Worm (Caenorhabditis elegans) whole organism, L4 larva: ENCODE data around the gene icl-1.

ENCODE experiments used
- F26F4.8 ChIP-seq: fragments of 200-800 bp; sonication (Bioruptor generic); conservative IDR thresholded peaks from 2 replicates; pipeline ENCODE4 v1.3.6; 2022; ENCODE audit warnings: missing genetic modification characterization, missing compliant biosample characterization
- F37D6.2 ChIP-seq: sonication (generic microtip); optimal IDR thresholded peaks from 2 replicates; lab custom pipeline; 2016; ENCODE audit warnings: mild to moderate bottlenecking, missing genetic modification characterization, missing compliant biosample characterization
- F44E2.7 ChIP-seq: fragments of 200-800 bp; sonication (Bioruptor generic); IDR thresholded peaks from 2 replicates; pipeline ENCODE4 v2.1.2; 2022; ENCODE audit warnings: missing genetic modification characterization, missing compliant biosample characterization
- R02D3.7 ChIP-seq: fragments of 150-350 bp; sonication (generic microtip); optimal IDR thresholded peaks from 3 replicates; lab custom pipeline; 2014; ENCODE audit warnings: missing biosample characterization, missing genetic modification characterization
- T20F7.1 ChIP-seq: fragments of 200-800 bp; sonication (Bioruptor generic); optimal IDR thresholded peaks from 2 replicates; lab custom pipeline; 2018; ENCODE audit warnings: mild to moderate bottlenecking, missing genetic modification characterization, missing compliant biosample characterization
- T26A8.4 ChIP-seq: fragments of 200-800 bp; sonication (Bioruptor generic); IDR thresholded peaks from 2 replicates; pipeline ENCODE4 v1.3.6; 2022; ENCODE audit warnings: missing genetic modification characterization, missing compliant biosample characterization
- Y105C5A.15 ChIP-seq: fragments of 200-800 bp; sonication (Bioruptor generic); IDR thresholded peaks from 2 replicates; pipeline ENCODE4 v1.3.6; 2022; ENCODE audit warnings: missing genetic modification characterization, missing compliant biosample characterization
- Y5F2A.4 ChIP-seq: fragments of 200-800 bp; sonication (Bioruptor generic); optimal IDR thresholded peaks from 2 replicates; lab custom pipeline; 2018; ENCODE audit warnings: mild to moderate bottlenecking, missing genetic modification characterization, missing compliant biosample characterization
- ZK337.2 ChIP-seq: fragments of 200-800 bp; sonication (Bioruptor generic); IDR thresholded peaks from 2 replicates; pipeline ENCODE4 v1.3.6; 2022; ENCODE audit warnings: missing genetic modification reagents, missing genetic modification characterization, missing compliant biosample characterization
- ama-1 ChIP-seq: fragments of 150-350 bp; optimal IDR thresholded peaks from 2 replicates; lab custom pipeline; 2014; ENCODE audit warnings: inconsistent platforms, mixed read lengths
- ceh-20 ChIP-seq: fragments of 200-800 bp; sonication (Bioruptor generic); IDR thresholded peaks from 2 replicates; pipeline ENCODE4 v1.3.6; 2022; ENCODE audit warnings: missing genetic modification reagents, missing genetic modification characterization, missing compliant biosample characterization
- ceh-44 ChIP-seq: fragments of 200-800 bp; sonication (Bioruptor generic); IDR thresholded peaks from 2 replicates; pipeline ENCODE4 v1.3.6; 2022; ENCODE audit warnings: missing genetic modification reagents, missing genetic modification characterization, missing compliant biosample characterization
- ceh-82 ChIP-seq: sonication (generic microtip); optimal IDR thresholded peaks from 2 replicates; lab custom pipeline; 2017; ENCODE audit warnings: missing biosample characterization, missing genetic modification characterization
- ces-1 ChIP-seq: fragments of 150-350 bp; sonication (generic microtip); optimal IDR thresholded peaks from 4 replicates; lab custom pipeline; 2014; ENCODE audit warnings: missing biosample characterization, missing genetic modification reagents, missing genetic modification characterization
- cey-2 ChIP-seq: sonication (generic microtip); optimal IDR thresholded peaks from 3 replicates; lab custom pipeline; 2017; ENCODE audit warnings: missing genetic modification characterization, mild to moderate bottlenecking, missing compliant biosample characterization, antibody characterized with exemption, borderline replicate concordance; ENCODE audit not compliant: insufficient read depth
- ctbp-1 ChIP-seq: fragments of 200-800 bp; sonication (Bioruptor generic); IDR thresholded peaks from 2 replicates; pipeline ENCODE4 v1.3.6; 2022; ENCODE audit warnings: missing genetic modification reagents, missing genetic modification characterization, missing compliant biosample characterization
- daf-16 ChIP-seq, 3 experiments: sonication (generic microtip); optimal IDR thresholded peaks; 2 replicates each; lab custom pipeline; 2016 to 2017; ENCODE audit warnings: missing genetic modification characterization in 3 of 3, missing genetic modification reagents in 3 of 3, mild to moderate bottlenecking in 2 of 3, missing compliant biosample characterization in 2 of 3, missing biosample characterization in 1 of 3, moderate library complexity in 1 of 3
- daf-19 ChIP-seq: fragments of 200-800 bp; sonication (Bioruptor generic); conservative IDR thresholded peaks from 2 replicates; pipeline ENCODE4 v1.3.6; 2022; ENCODE audit warnings: missing genetic modification characterization, missing compliant biosample characterization
- dmd-6 ChIP-seq: fragments of 200-800 bp; sonication (Bioruptor generic); IDR thresholded peaks from 2 replicates; pipeline ENCODE4 v1.3.6; 2022; ENCODE audit warnings: missing genetic modification reagents, missing genetic modification characterization, missing compliant biosample characterization
- dmd-9 ChIP-seq: fragments of 200-800 bp; sonication (Bioruptor generic); IDR thresholded peaks from 2 replicates; pipeline ENCODE4 v1.3.6; 2022; ENCODE audit warnings: missing genetic modification reagents, missing genetic modification characterization, missing compliant biosample characterization
- duxl-1 ChIP-seq: sonication (generic microtip); optimal IDR thresholded peaks from 2 replicates; lab custom pipeline; 2016; ENCODE audit warnings: mild to moderate bottlenecking, missing genetic modification characterization, moderate library complexity, missing compliant biosample characterization; ENCODE audit not compliant: poor library complexity
- egl-27 ChIP-seq: sonication (generic microtip); optimal IDR thresholded peaks from 3 replicates; lab custom pipeline; 2017; ENCODE audit warnings: missing biosample characterization, missing genetic modification reagents, missing genetic modification characterization
- hif-1 ChIP-seq, 2 experiments: sonication (generic microtip); optimal IDR thresholded peaks; 2 replicates each; lab custom pipeline; 2016 to 2017; ENCODE audit warnings: missing compliant biosample characterization in 2 of 2, missing genetic modification characterization in 2 of 2, missing genetic modification reagents in 2 of 2, missing genotype in 2 of 2, mild to moderate bottlenecking in 1 of 2
- hmg-1.1 ChIP-seq: fragments of 200-800 bp; sonication (Bioruptor generic); IDR thresholded peaks from 2 replicates; pipeline ENCODE4 v1.3.6; 2022; ENCODE audit warnings: missing genetic modification reagents, missing genetic modification characterization, missing compliant biosample characterization
- jun-1 ChIP-seq: fragments of 150-350 bp; optimal IDR thresholded peaks from 2 replicates; lab custom pipeline; 2014; ENCODE audit warnings: missing biosample characterization, missing genetic modification reagents, missing genetic modification characterization
- lin-13 ChIP-seq: fragments of 150-350 bp; optimal IDR thresholded peaks from 2 replicates; lab custom pipeline; 2014; ENCODE audit warnings: missing biosample characterization, missing genetic modification reagents, missing genetic modification characterization
- lin-15B ChIP-seq: fragments of 150-350 bp; sonication (generic microtip); optimal IDR thresholded peaks from 3 replicates; lab custom pipeline; 2014; ENCODE audit warnings: missing biosample characterization, missing genetic modification characterization
- lin-29 ChIP-seq: fragments of 200-800 bp; sonication (Bioruptor generic); IDR thresholded peaks from 2 replicates; pipeline ENCODE4 v1.3.6; 2022; ENCODE audit warnings: missing genetic modification reagents, missing genetic modification characterization, missing compliant biosample characterization
- lir-3 ChIP-seq: sonication (generic microtip); optimal IDR thresholded peaks from 2 replicates; lab custom pipeline; 2016; ENCODE audit warnings: mild to moderate bottlenecking, missing genetic modification characterization, missing compliant biosample characterization
- madf-9 ChIP-seq: fragments of 200-800 bp; sonication (Bioruptor generic); conservative IDR thresholded peaks from 2 replicates; pipeline ENCODE4 v1.3.6; 2022; ENCODE audit warnings: missing genetic modification reagents, missing genetic modification characterization, missing compliant biosample characterization
- mdl-1 ChIP-seq, 2 experiments: fragments of 150-350 bp in 1 of 2; sonication (generic microtip) in 1 of 2; optimal IDR thresholded peaks; 2 replicates each; lab custom pipeline; 2014 to 2017; ENCODE audit warnings: missing biosample characterization in 2 of 2, missing genetic modification characterization in 2 of 2
- nhr-11 ChIP-seq: fragments of 150-350 bp; optimal IDR thresholded peaks from 2 replicates; lab custom pipeline; 2014; ENCODE audit warnings: missing biosample characterization, missing genetic modification characterization
- nhr-111 ChIP-seq: fragments of 200-800 bp; sonication (Bioruptor generic); optimal IDR thresholded peaks from 2 replicates; lab custom pipeline; 2018; ENCODE audit warnings: mild to moderate bottlenecking, missing genetic modification characterization, missing compliant biosample characterization
- nhr-25 ChIP-seq: sonication (generic microtip); optimal IDR thresholded peaks from 2 replicates; lab custom pipeline; 2017; ENCODE audit warnings: missing genetic modification characterization, mild to moderate bottlenecking, missing compliant biosample characterization, antibody characterized with exemption, moderate library complexity, borderline replicate concordance; ENCODE audit not compliant: insufficient read depth
- nhr-41 ChIP-seq: fragments of 200-800 bp; sonication (Bioruptor generic); IDR thresholded peaks from 2 replicates; pipeline ENCODE4 v1.3.6; 2022; ENCODE audit warnings: missing genetic modification reagents, missing genetic modification characterization, missing compliant biosample characterization
- nhr-48 ChIP-seq: sonication (generic microtip); optimal IDR thresholded peaks from 2 replicates; lab custom pipeline; 2016; ENCODE audit warnings: mild to moderate bottlenecking, missing genetic modification characterization, missing compliant biosample characterization
- nhr-77 ChIP-seq: fragments of 150-350 bp; optimal IDR thresholded peaks from 2 replicates; lab custom pipeline; 2014; ENCODE audit warnings: missing biosample characterization, missing genetic modification characterization
- php-3 ChIP-seq: fragments of 200-800 bp; sonication (Bioruptor generic); IDR thresholded peaks from 2 replicates; pipeline ENCODE4 v1.3.6; 2022; ENCODE audit warnings: missing genetic modification reagents, missing genetic modification characterization, missing compliant biosample characterization
- pqm-1 ChIP-seq: sonication (generic microtip); optimal IDR thresholded peaks from 2 replicates; lab custom pipeline; 2017; ENCODE audit warnings: missing biosample characterization, missing genetic modification characterization
- rbr-2 ChIP-seq: sonication (generic microtip); optimal IDR thresholded peaks from 2 replicates; lab custom pipeline; 2016; ENCODE audit warnings: missing genotype, missing genetic modification characterization, missing compliant biosample characterization
- sdz-12 ChIP-seq: fragments of 200-800 bp; sonication (Bioruptor generic); optimal IDR thresholded peaks from 2 replicates; lab custom pipeline; 2018; ENCODE audit warnings: mild to moderate bottlenecking, missing genetic modification characterization, missing compliant biosample characterization
- snpc-4 ChIP-seq: fragments of 150-350 bp; optimal IDR thresholded peaks from 2 replicates; lab custom pipeline; 2014; ENCODE audit warnings: missing biosample characterization, missing genetic modification characterization
- tra-1 ChIP-seq: fragments of 200-800 bp; sonication (Bioruptor generic); IDR thresholded peaks from 2 replicates; pipeline ENCODE4 v1.3.6; 2022; ENCODE audit warnings: missing genetic modification reagents, missing genetic modification characterization, missing compliant biosample characterization
- unc-130 ChIP-seq: sonication (generic microtip); optimal IDR thresholded peaks from 2 replicates; lab custom pipeline; 2016; ENCODE audit warnings: missing genetic modification reagents, missing genetic modification characterization, missing compliant biosample characterization
- unc-39 ChIP-seq: sonication (generic microtip); optimal IDR thresholded peaks from 2 replicates; lab custom pipeline; 2017; ENCODE audit warnings: missing biosample characterization, missing genetic modification characterization
- zfp-2 ChIP-seq: sonication (generic microtip); optimal IDR thresholded peaks from 2 replicates; lab custom pipeline; 2016; ENCODE audit warnings: mild to moderate bottlenecking, missing genetic modification characterization, missing compliant biosample characterization
- zfp-3 ChIP-seq: fragments of 200-800 bp; sonication (Bioruptor generic); conservative IDR thresholded peaks from 2 replicates; pipeline ENCODE4 v1.3.6; 2022; ENCODE audit warnings: missing genetic modification reagents, missing genetic modification characterization, missing compliant biosample characterization
- zip-11 ChIP-seq: fragments of 200-800 bp; sonication (Bioruptor generic); IDR thresholded peaks from 2 replicates; pipeline ENCODE4 v1.3.6; 2022; ENCODE audit warnings: missing genetic modification characterization, missing compliant biosample characterization
- ztf-7 ChIP-seq: fragments of 150-350 bp; optimal IDR thresholded peaks from 2 replicates; lab custom pipeline; 2014; ENCODE audit warnings: missing biosample characterization, missing genetic modification characterization

The icl-1 gene

DNA sequence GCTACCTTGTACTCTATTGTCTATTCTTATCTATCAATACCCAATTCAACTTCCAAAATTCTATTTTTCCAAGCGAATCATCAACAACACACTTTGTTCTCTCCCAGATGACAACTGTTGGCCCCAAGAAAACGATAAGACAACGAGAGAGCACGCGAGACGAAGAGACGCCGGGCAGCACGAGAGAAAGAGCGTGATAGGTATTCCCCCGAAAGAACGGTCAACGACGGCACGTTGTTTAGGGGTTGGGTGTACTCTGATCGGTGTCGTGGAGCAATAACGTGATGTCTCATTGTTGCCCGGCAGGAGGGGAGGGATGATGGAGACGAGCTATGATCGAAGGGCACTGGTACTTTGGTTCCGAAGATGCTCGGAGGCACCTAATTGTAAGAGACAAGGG lies 3.5 kb upstream of the icl-1 start (continued):
- TF ChIP-seq zfp-2 (tag; lab: Kevin White, UChicago): no peak
- TF ChIP-seq F37D6.2 (tag; lab: Kevin White, UChicago): no peak
- no peak for TF ChIP-seq ZK337.2 (GFP tag; lab: Robert Waterston, UW)
- TF ChIP-seq zfp-3 (GFP tag; lab: Robert Waterston, UW): peak; percentile 88
- no peak for TF ChIP-seq unc-39 (tag; lab: Kevin White, UChicago)
- TF ChIP-seq nhr-25: no peak
- no peak for TF ChIP-seq ztf-7 (tag; lab: Kevin White, UChicago)
- peak; percentile 92 for TF ChIP-seq php-3 (GFP tag; lab: Robert Waterston, UW)
- peak; percentile 92 for TF ChIP-seq nhr-48
- TF ChIP-seq ceh-82: no peak
- TF ChIP-seq lin-13: no peak
- TF ChIP-seq jun-1 (tag; lab: Kevin White, UChicago): peak; percentile 64
- TF ChIP-seq duxl-1 (tag; lab: Kevin White, UChicago): peak; percentile 73
- no peak for TF ChIP-seq ceh-44 (GFP tag; lab: Robert Waterston, UW)
- TF ChIP-seq nhr-11 (tag; lab: Kevin White, UChicago): peak; percentile 96
- no peak; the same call in 1 of the 2 replicates for TF ChIP-seq nhr-41 (GFP tag; lab: Robert Waterston, UW)
- no peak for TF ChIP-seq Y105C5A.15 (GFP tag; lab: Robert Waterston, UW)
- TF ChIP-seq lin-29 (GFP tag; lab: Robert Waterston, UW): no peak
- peak; percentile 89 for TF ChIP-seq T26A8.4 (GFP tag; lab: Robert Waterston, UW)
- no peak for TF ChIP-seq ama-1 (lab: Kevin White, UChicago)
- TF ChIP-seq ces-1 (GFP tag; lab: Kevin White, UChicago): no peak
- TF ChIP-seq, all 104 proteins: peak for 51

ce11 chrV:730216-730615 lies 2.4 kb upstream of the icl-1 start:
- TF ChIP-seq zip-11 (GFP tag; lab: Robert Waterston, UW) (no peak), nhr-41 (GFP tag; lab: Robert Waterston, UW) (no peak), mdl-1 (tag; optimal IDR thresholded peaks at IDR 0.05; lab: Kevin White, UChicago) (peak in 1 of 2 experiments; percentile 74), daf-19 (GFP tag; lab: Robert Waterston, UW) (no peak), Y5F2A.4 (GFP tag; lab: Kevin White, UChicago) (no peak), F26F4.8 (GFP tag; lab: Robert Waterston, UW) (no peak), egl-27 (no peak), R02D3.7 (tag; lab: Kevin White, UChicago) (no peak), lin-15B (tag; lab: Kevin White, UChicago) (no peak), lir-3 (tag; lab: Kevin White, UChicago) (no peak), hmg-1.1 (GFP tag; lab: Robert Waterston, UW) (no peak), dmd-9 (no peak), cey-2 (tag; lab: Kevin White, UChicago) (peak; percentile 38), nhr-77 (tag; lab: Kevin White, UChicago) (peak; percentile 60), daf-16 (GFP tag; optimal IDR thresholded peaks at IDR 0.05; lab: Kevin White, UChicago) (peak in 1 of 2 experiments; percentile 52), daf-16 (tag; optimal IDR thresholded peaks at IDR 0.05; lab: Kevin White, UChicago) (peak; percentile 94), nhr-11 (tag; lab: Kevin White, UChicago) (no peak), tra-1 (GFP tag; lab: Robert Waterston, UW) (no peak), unc-130 (no peak), php-3 (GFP tag; lab: Robert Waterston, UW) (peak; percentile 93), F37D6.2 (tag; lab: Kevin White, UChicago) (no peak), F44E2.7 (GFP tag; lab: Robert Waterston, UW) (no peak), madf-9 (no peak), ama-1 (lab: Kevin White, UChicago) (peak; percentile 64), hif-1 (tag; optimal IDR thresholded peaks at IDR 0.05; lab: Kevin White, UChicago) (peak in 1 of 2 experiments; percentile 47), snpc-4 (no peak), ctbp-1 (GFP tag; lab: Robert Waterston, UW) (0 out of 2 replicates have a peak, but pooled peaks have one; percentile 25), sdz-12 (GFP tag; lab: Kevin White, UChicago) (no peak), ces-1 (GFP tag; lab: Kevin White, UChicago) (no peak), pqm-1 (tag; lab: Kevin White, UChicago) (no peak), nhr-111 (GFP tag; lab: Kevin White, UChicago) (no peak), ZK337.2 (GFP tag; lab: Robert Waterston, UW) (no peak), dmd-6 (GFP tag; lab: Robert Waterston, UW) (peak; percentile 66), T20F7.1 (no peak), rbr-2 (peak; percentile 13), ceh-20 (GFP tag; lab: Robert Waterston, UW) (no peak)
